Worm (Caenorhabditis elegans) whole organism, dauer: ENCODE measurements around the gene csn-5.

Experiments used
- unc-62 ChIP-seq: sonication (generic microtip); optimal IDR thresholded peaks from 2 replicates; lab custom pipeline; 2017; ENCODE audit warnings: missing biosample characterization, missing genetic modification reagents, missing genetic modification characterization

The csn-5 gene

DNA sequence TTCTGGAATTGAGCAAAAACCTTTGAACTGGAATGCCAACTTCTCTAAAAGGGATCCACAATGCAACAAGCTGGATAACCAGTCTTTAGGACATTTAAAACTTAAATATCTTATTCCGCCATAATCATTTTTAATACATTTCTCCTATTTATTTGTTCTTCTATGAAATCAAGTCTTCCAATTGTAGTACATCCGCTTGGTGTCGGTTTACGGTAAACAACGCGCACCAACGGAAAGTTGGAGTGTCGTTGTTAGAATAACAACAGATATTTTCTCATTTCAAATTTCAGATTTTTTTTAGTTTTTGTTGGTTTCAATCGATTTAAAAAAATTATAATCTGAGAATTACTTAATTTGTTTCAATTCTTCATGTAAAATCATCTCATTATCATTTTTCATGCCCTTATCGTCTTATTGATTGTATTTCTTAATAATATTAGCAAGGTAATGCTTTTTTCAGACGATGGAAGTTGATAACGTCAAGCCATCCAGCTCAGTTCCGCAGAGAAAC, at the start of gene csn-5:
Gene csn-5, plus strand, starts transcription at position 461 of the 511 bp plus-strand sequence.
- TF ChIP-seq unc-62 (GFP tag; lab: Kevin White, UChicago), result no peak

DNA sequence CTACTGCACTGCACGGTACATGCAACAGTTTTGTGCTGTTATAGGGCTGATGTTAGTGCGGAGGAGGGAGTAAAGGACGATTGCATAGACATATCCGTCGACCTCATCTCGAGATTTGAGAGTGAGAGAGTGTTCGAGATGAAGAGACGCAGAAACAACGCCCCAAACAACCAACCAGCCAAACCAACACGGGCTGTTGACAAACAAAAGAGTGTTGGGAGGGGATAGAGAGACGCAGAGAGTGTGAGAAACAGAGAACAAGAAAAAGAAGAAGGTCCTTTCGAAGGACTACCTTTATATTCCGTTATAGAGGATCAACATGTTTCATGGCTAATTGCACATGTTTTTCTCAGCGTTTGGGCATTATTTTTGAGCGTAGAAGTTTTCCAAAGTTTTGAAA, 49.0 kb upstream of the csn-5 start:
- TF ChIP-seq unc-62 (GFP tag; lab: Kevin White, UChicago), result no peak

DNA sequence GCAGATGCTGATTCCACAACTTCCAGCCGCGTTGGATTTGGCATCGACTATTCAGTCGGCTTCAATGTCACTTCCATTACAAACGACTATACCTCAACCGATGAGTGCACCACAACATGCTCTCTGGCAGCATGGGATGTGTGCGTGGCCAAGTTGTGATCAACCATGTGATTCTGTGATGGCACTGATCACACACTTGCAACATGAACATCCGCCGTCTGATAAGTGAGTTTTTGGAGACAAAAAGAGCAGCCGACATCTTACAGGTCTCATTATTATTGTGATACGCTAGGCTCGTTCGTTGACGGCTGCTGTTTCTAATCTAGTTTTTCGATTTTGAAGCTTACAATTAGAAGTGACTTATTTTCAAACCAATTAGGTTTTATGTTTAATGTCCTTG, 46.9 kb upstream of the csn-5 start:
- TF ChIP-seq unc-62 (GFP tag; lab: Kevin White, UChicago), result no peak

DNA sequence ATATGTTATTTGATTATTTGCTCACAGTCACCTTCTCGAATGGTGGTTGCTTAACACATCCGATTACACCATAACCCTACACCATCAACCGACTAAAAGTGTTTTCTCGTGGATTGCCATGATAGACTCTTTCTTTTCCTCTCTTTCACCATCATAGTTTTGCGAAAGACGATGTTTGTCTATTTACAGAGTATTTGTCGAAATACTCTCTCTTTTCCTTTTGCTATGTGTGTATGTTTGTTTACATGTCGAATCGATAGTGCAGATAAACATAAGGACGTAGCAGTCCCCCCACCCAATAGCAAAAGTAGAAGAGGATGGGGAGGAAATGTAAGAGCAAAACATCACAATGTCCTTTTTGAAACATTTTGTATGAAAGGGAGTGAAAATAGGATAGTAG, 46.0 kb upstream of the csn-5 start:
- TF ChIP-seq unc-62 (GFP tag; lab: Kevin White, UChicago), result no peak

DNA sequence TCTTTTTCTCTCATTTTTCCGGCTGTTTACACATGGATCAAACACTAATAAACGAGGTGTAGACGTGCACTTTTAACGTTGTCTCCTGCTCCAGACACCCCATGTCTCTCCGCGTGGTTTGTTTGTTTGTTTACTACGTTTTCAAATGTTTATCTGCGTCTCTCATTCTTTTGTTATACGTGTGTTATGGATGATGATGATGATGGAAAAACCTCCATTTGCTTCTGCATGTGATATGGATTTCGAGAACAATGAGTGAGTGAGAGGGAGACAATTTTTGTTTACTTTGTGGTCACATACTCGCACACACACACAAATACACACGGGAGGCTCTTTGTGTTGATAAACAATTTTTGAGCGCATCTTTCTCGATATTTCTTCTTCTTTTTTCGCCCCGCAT, 44.9 kb upstream of the csn-5 start:
- TF ChIP-seq unc-62 (GFP tag; lab: Kevin White, UChicago), result no peak

DNA sequence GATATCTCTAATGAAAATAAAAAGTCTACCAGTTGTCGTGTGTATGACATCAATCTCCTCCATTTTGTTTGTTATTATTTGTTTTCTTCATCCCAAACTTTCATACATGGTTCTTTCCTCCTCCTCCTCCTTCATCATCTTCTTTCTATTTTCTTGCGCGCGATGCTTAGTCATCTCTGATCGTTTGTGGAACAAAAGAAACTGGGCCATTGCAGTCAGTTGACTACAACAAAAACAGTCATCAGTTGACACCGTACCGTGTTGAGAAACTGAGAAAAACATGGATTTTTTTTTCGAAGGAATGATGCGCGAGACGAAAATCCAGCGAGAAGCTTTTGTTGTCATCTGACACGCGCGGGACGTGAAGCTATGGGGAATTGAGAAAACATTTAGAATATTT, 44.1 kb upstream of the csn-5 start:
- no peak for TF ChIP-seq unc-62 (GFP tag; lab: Kevin White, UChicago)

DNA sequence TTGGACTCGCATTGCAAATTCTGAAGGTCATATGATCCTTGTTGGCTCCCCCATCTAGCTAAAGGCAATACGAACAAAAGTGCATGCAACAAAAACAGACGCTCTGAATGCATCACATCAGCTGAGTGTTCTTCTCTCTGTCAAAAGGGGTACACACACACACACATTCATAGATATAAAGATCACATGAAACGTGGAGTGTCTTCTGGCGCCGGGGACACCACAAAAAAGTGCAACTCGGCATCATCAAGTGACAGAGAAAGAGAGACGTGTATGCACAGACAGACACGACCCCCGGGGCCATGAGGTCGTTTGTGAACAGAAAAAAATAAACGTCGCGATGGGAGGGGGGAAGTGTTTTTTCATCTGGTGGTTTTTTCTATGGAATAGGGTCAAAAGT, 42.0 kb upstream of the csn-5 start:
- TF ChIP-seq unc-62 (GFP tag; lab: Kevin White, UChicago), result no peak

DNA sequence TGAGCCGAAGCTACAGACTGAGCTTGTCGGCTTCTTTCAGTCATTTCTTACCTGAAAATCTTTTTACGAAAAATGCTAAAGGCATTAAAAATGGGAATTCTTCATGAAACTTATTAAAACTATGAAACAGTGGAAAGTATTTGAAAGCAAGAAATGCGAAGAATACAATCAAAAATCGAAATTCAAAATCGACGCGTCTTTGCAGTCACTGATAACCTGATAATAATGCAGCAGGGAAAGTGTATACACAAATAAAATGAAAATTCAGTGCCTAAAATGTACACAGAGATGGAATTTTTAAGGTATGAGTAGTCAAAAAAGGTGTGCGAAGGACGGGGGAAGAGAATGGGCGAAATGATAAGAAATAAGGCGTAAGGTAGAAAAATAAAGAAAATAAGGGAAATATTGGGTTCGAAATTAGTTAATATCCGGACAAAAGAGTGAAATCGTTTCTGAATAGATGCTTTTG, 34.7 kb upstream of the csn-5 start, which contains the start of gene C39H7.4:
Gene C39H7.4, minus strand, starts transcription at position 51 of the 469 bp plus-strand sequence.
- TF ChIP-seq unc-62 (GFP tag; lab: Kevin White, UChicago), result no peak

DNA sequence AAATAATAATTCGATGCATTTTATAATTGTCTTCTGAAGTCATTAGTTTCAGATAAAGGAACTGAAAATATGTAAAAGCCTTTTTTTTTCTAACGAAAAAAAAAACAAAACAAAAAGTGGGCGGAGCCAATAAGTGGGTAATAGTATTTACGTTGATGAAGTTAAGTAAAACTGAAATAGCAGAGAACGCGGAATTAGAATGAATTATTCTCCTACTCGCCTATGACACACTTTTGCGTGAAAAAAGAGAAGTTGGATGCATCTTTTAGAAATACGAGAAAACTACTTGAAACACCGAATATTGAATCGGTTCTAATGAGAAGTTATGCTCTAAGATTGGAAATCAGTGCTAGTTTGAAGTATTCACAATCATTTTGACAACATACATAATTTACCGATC, 29.7 kb upstream of the csn-5 start, which contains the start of gene srsx-16:
Gene srsx-16, minus strand, starts transcription at position 101 of the 400 bp plus-strand sequence.
- TF ChIP-seq unc-62 (GFP tag; lab: Kevin White, UChicago), result no peak

DNA sequence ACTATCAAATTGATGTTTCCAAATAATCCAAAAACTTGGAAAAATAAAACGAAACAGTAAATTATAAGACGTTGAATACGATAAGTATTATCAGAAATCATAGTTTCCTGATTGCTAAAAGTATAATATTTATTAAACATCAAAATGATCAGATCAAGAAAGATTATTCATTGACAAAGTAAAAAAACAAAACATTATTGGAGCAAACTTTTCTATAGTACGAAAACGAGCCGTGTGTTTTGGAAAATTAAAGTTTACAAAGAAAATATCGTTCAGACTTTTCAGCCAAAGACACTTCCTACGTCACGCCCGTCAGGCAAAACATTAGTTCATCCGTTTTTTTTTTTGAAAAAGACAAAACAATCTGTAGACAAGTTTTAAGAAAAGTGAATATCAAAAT, 25.6 kb upstream of the csn-5 start, which contains the start of gene srsx-15:
Gene srsx-15, minus strand, starts transcription at position 101 of the 400 bp plus-strand sequence.
- TF ChIP-seq unc-62 (GFP tag; lab: Kevin White, UChicago), result no peak

DNA sequence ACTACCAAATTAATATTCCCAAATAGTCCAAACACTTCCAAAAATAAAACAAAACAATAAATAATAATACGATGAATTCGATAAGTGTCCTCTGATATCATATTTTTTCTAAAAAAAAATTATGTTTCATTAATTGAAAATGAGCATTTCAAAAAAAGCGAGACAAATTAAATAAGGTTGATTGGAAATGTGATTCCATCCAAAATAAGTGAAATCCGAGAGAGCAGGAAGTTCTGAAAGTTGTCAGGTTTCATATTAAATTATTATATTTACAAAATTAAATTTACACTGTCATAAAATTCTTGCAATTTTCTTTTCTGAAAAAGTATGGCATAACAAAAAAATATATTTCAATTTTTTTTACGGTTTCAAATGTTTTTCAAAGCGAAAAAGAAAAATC, 22.3 kb upstream of the csn-5 start, which contains the start of gene srsx-14:
Gene srsx-14, minus strand, starts transcription at position 101 of the 400 bp plus-strand sequence.
- no peak for TF ChIP-seq unc-62 (GFP tag; lab: Kevin White, UChicago)

DNA sequence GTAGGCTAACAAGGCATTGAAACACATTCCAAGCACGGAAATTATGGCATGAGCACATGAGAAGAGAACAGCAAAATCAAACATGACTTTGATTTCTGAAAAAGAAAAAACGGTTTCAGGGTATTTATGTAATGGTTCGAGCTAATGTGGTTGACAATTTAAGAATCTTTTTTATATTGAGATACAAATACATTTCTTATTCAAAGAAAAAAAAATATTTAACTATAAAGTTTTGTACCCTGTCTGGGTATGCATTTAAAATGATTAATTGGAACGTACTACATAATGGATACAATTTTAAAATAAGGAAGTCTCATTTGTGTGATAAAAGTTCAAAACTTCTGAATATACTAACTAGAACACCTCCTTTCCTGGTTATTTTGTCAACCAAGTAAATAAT, 19.2 kb upstream of the csn-5 start, which contains the start of gene srd-12:
Gene srd-12, minus strand, starts transcription at position 101 of the 400 bp plus-strand sequence.
- no peak for TF ChIP-seq unc-62 (GFP tag; lab: Kevin White, UChicago)

DNA sequence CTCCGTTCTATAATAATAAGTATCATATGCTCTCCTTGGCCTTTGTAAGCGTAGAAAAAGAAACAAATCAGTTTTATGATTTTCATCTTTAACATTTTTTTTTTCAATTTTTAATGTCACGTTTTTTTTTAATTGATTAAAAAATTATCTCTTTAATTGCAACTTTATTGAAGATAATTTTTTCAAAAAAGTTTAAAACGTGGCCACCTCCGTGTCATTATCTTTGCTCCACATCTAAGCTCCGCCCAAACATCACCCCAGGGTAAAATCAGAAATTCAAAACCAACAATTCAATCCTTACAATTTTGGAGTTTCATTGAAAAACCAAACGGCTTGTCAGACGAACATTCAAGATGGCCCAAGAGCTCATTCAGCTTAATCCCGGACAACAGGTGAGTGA, 17.7 kb upstream of the csn-5 start, which contains the start of gene ttbk-8.2:
Gene ttbk-8.2, plus strand, starts transcription at position 301 of the 400 bp plus-strand sequence.
- no peak for TF ChIP-seq unc-62 (GFP tag; lab: Kevin White, UChicago)

DNA sequence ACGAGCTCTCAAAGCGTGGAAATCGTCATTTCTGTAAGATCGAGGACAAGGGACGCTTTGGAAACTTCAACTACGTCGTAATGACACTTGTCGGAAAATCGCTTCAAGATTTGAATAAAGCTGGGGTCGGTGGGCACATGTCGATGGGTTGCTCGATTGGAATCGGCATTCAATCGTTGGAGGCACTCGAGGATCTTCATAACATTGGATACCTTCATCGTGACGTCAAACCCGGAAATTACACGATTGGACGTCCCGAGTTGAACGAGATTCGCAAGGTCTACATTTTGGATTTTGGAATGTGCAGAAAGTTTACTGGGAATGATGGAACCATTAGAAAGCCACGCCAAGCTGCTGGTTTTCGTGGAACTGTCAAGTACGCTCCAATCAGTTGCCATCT, 16.8 kb upstream of the csn-5 start:
- no peak for TF ChIP-seq unc-62 (GFP tag; lab: Kevin White, UChicago)

DNA sequence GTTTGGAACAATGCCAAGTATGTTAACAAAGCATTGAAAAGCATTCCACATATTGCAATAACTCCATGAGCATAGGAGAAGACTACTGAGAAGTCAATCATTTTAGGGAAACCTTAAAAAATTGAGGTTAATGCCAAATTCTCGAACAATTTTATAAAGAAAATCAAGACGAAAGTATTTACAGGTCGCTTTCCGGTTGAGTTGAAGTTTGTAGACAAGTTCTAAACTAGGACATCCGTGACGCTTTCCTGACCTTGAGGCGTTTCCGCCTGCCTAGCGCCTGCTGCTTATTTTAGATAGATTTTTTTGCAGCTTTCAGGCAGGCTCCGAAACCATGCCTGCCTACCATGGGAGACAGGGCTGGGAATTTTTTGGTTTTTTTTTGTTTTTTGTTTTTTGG, 13.8 kb upstream of the csn-5 start, which contains the start of gene srd-13:
Gene srd-13, minus strand, starts transcription at position 101 of the 400 bp plus-strand sequence.
- TF ChIP-seq unc-62 (GFP tag; lab: Kevin White, UChicago), result no peak

DNA sequence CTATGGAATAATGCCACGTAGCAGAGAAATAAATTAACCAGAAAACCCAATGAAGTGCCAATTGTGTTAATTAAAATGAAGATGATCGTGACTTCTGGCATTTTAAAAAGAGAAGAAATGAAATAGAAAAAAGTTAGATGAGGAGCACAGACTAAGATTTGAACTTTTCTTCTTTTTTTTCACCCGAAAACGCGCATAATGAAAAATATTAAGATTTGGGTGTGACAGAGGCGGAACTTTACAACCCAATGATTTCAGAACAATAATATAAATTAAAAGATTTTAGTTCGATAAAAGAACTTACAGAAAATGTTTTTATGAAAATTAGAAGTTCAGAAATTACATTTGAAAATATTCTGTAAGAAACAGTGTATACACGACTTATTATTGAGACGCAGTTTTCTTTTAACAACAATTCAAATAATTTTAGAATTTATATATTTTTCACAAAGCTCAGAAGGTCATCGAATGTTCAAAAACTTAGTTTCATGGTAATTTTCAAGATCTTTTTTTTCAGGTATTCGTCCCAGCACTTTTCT, 3.8 kb upstream of the csn-5 start, which contains the start of the genes srd-8 and B0547.2:
Gene srd-8, minus strand, starts transcription at position 101 of the 539 bp plus-strand sequence.
Gene B0547.2, plus strand, starts transcription at position 489 of the 539 bp plus-strand sequence.
- no peak for TF ChIP-seq unc-62 (GFP tag; lab: Kevin White, UChicago)
